Fruit fly (Drosophila melanogaster): Measurements from ENCODE around the gene CG10195.

Gene CG10195

dm6 chr2L:19484539-19484938, at the start of gene CG10195, which contains the start of gene CG13084:
Gene CG10195, minus strand, starts transcription at chr2L:19484705.
Gene CG13084, plus strand, starts transcription at chr2L:19484930.
- TF ChIP-seq ttk (optimal IDR thresholded peaks at IDR 0.05): no peak
- TF ChIP-seq insv (optimal IDR thresholded peaks at IDR 0.05): no peak
- no peak for TF ChIP-seq Sin3A (optimal IDR thresholded peaks at IDR 0.05)
- no peak for TF ChIP-seq psq (optimal IDR thresholded peaks at IDR 0.05)
- no peak for TF ChIP-seq h (optimal IDR thresholded peaks at IDR 0.05)
- no peak for TF ChIP-seq Myc (optimal IDR thresholded peaks at IDR 0.05)

DNA sequence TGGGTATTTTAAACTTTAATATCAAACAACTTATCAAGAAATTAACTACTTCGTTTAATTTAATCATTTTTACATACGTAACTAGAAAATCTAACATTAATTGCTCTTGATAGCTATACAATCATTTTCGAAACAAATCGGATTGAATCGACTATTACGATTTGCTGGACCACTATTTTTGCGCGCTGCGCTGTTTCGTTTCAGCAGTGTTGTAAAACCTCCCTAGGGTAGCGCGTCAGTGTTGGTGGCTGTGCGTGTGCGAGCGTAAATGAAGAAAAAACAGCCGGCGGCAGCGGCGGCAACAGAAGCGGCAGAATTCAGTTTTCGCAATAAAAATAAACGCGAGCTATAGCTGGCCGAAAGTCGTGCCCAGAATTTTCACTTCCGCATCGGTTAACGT, 48.7 kb upstream of the CG10195 start, which contains the start of gene CG33116:
CG33116 (plus strand) TSS at position 233 of the 400 bp plus-strand sequence.
- TF ChIP-seq h (optimal IDR thresholded peaks at IDR 0.05): no peak
- TF ChIP-seq ttk (optimal IDR thresholded peaks at IDR 0.05): no peak
- TF ChIP-seq insv (optimal IDR thresholded peaks at IDR 0.05): no peak
- TF ChIP-seq psq (optimal IDR thresholded peaks at IDR 0.05): no peak
- no peak for TF ChIP-seq Sin3A (optimal IDR thresholded peaks at IDR 0.05)
- TF ChIP-seq Myc (optimal IDR thresholded peaks at IDR 0.05): no peak

dm6 chr2L:19530092-19530491, 45.6 kb upstream of the CG10195 start, which contains the start of gene CG10165:
Gene CG10165, minus strand, starts transcription at chr2L:19530305.
- no peak for TF ChIP-seq Myc (optimal IDR thresholded peaks at IDR 0.05)
- TF ChIP-seq psq (optimal IDR thresholded peaks at IDR 0.05): no peak
- no peak for TF ChIP-seq insv (optimal IDR thresholded peaks at IDR 0.05)
- no peak for TF ChIP-seq h (optimal IDR thresholded peaks at IDR 0.05)
- TF ChIP-seq Sin3A (optimal IDR thresholded peaks at IDR 0.05): no peak
- no peak for TF ChIP-seq ttk (optimal IDR thresholded peaks at IDR 0.05)

DNA sequence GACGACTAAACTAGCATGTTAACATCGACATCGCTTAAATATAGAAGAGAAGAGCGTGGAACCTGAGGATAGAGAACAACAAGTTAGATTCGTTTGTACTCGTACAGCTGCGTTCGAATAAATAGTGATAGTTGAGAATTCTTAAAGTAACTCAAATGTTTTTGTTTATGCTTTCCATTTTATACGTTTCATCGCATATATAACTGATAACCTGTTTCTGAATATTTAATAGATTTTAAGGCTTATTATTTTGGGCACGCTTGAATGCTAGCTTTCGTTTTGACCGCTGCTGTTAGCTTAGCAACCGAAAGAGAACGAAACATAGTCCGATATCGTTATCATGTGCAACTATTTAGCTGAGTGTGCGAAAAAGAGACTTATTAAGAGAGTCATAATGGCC, 43.8 kb upstream of the CG10195 start:
- TF ChIP-seq insv (optimal IDR thresholded peaks at IDR 0.05): no peak
- TF ChIP-seq Myc (optimal IDR thresholded peaks at IDR 0.05): no peak
- no peak for TF ChIP-seq h (optimal IDR thresholded peaks at IDR 0.05)
- TF ChIP-seq psq (optimal IDR thresholded peaks at IDR 0.05): no peak
- no peak for TF ChIP-seq Sin3A (optimal IDR thresholded peaks at IDR 0.05)

DNA sequence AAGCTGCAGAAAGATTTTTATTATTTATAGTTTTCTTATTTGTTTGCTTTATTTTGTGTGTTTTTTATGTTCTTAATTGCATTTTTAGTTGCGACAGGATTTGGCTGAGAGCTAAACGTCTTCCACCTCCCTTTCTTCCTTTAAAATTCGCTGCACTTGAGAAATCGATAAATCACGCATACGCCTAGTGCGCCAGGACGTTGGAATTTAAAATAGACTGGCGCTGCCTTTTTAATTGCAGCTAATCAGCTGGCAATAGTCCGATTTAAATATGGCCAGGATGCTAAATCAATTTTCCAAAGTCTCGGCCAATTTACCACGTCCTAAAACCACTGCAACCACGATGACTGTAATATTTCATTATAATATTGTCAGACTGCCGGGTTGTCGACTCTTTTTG, 42.3 kb upstream of the CG10195 start:
- TF ChIP-seq Myc (optimal IDR thresholded peaks at IDR 0.05): no peak
- no peak for TF ChIP-seq Sin3A (optimal IDR thresholded peaks at IDR 0.05)
- no peak for TF ChIP-seq psq (optimal IDR thresholded peaks at IDR 0.05)
- TF ChIP-seq h (optimal IDR thresholded peaks at IDR 0.05): no peak
- TF ChIP-seq ttk (optimal IDR thresholded peaks at IDR 0.05): no peak
- TF ChIP-seq insv (optimal IDR thresholded peaks at IDR 0.05): no peak

dm6 chr2L:19526316-19526715, 41.8 kb upstream of the CG10195 start, which contains the start of the genes Dpm1 and CG10137:
Gene Dpm1, minus strand, starts transcription at chr2L:19526368.
Gene CG10137, plus strand, starts transcription at chr2L:19526686.
- TF ChIP-seq Sin3A (optimal IDR thresholded peaks at IDR 0.05) (no peak), psq (optimal IDR thresholded peaks at IDR 0.05) (no peak), Myc (optimal IDR thresholded peaks at IDR 0.05) (no peak), insv (optimal IDR thresholded peaks at IDR 0.05) (no peak), h (optimal IDR thresholded peaks at IDR 0.05) (no peak), ttk (optimal IDR thresholded peaks at IDR 0.05) (no peak)

DNA sequence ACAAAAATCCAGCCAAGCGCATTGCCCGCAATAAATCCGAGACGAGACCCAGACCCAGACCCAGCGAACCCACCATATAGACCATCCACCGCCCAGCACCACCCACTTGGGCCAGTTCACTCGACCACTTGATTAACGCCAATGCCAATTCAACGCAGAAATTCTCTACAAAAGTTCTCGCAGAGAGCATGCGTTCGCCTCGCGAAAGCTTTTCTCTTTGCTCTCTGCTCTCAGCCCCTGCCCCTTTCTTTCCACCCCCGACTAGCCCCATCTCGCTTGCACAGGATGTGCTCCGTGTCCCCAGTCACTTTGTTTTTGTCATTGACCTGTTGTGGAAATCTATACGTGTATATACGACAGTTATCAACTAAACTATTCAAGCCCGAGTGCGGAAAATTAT, 35.1 kb upstream of the CG10195 start:
- TF ChIP-seq ttk (optimal IDR thresholded peaks at IDR 0.05) (no peak), psq (optimal IDR thresholded peaks at IDR 0.05) (no peak), Sin3A (optimal IDR thresholded peaks at IDR 0.05) (no peak), Myc (optimal IDR thresholded peaks at IDR 0.05) (no peak), insv (optimal IDR thresholded peaks at IDR 0.05) (no peak), h (optimal IDR thresholded peaks at IDR 0.05) (no peak)

- TF ChIP-seq Myc (optimal IDR thresholded peaks at IDR 0.05): no peak
- no peak for TF ChIP-seq Sin3A (optimal IDR thresholded peaks at IDR 0.05)
- no peak for TF ChIP-seq insv (optimal IDR thresholded peaks at IDR 0.05)
- TF ChIP-seq psq (optimal IDR thresholded peaks at IDR 0.05): no peak
- TF ChIP-seq h (optimal IDR thresholded peaks at IDR 0.05): no peak
- no peak for TF ChIP-seq ttk (optimal IDR thresholded peaks at IDR 0.05)
Observed at dm6 chr2L:19518636-19519086, 34.2 kb upstream of the CG10195 start, which contains the start of gene CG10132. Gene CG10132, plus strand, starts transcription at chr2L:19518824.

DNA sequence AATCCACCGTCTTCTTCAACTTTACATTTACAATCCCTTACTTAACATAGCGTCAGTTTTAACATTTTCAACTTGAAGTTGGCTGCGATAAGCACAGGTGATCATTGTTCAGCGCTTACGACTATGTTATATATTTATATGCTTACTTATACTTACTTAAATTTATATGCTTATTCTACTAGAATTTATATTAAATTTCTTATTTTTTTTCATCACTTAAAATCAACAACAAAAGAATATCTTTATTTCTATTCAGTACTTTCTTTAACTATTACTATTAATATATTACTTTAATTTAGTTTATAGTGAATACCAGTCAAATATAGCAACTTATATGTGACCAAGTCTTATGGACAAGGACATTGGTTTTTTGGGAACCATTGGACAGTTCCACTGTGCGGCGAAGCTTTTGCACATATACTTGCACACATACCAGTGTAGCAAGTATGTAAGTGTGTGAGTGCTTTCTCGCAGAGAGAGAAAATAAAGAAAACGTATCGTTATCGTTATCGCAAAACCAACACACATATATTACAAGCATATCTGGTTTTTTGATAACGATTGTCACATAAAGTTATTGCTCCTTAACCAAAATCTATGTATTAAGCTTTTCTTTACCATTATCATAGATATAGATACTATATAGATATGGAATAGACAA, 32.8 kb upstream of the CG10195 start, which contains the start of gene Hasp:
Hasp (minus strand) TSS at position 51 of the 661 bp plus-strand sequence.
- TF ChIP-seq h (optimal IDR thresholded peaks at IDR 0.05): no peak
- TF ChIP-seq Sin3A (optimal IDR thresholded peaks at IDR 0.05): no peak
- TF ChIP-seq insv (optimal IDR thresholded peaks at IDR 0.05): no peak
- TF ChIP-seq psq (optimal IDR thresholded peaks at IDR 0.05): no peak
- TF ChIP-seq Myc (optimal IDR thresholded peaks at IDR 0.05): no peak
- no peak for TF ChIP-seq ttk (optimal IDR thresholded peaks at IDR 0.05)

- TF ChIP-seq insv (optimal IDR thresholded peaks at IDR 0.05): no peak
Observed at dm6 chr2L:19516062-19516461, 31.6 kb upstream of the CG10195 start.

DNA sequence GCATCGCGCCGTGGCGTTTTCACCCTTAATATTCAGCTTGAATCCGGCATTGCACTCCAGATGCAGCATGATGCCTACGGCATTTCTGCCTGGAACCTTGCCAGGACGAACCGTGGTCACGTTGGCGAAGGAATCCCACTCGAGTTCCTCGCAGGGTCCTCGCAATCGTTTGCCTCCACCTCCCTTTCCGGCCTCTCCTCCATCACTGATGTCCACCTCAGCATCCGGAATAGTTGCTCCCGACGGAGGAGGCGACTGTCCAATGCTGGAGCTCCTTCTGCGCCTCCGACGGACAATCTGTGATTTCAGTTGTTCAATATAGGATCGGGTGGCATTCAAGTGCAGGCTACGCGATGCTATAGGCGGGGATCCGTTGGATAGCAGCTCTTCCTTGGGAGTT, 27.7 kb upstream of the CG10195 start:
- no peak for TF ChIP-seq Sin3A (optimal IDR thresholded peaks at IDR 0.05)
- no peak for TF ChIP-seq insv (optimal IDR thresholded peaks at IDR 0.05)
- no peak for TF ChIP-seq h (optimal IDR thresholded peaks at IDR 0.05)
- no peak for TF ChIP-seq Myc (optimal IDR thresholded peaks at IDR 0.05)
- TF ChIP-seq psq (optimal IDR thresholded peaks at IDR 0.05): no peak
- TF ChIP-seq ttk (optimal IDR thresholded peaks at IDR 0.05): no peak

DNA sequence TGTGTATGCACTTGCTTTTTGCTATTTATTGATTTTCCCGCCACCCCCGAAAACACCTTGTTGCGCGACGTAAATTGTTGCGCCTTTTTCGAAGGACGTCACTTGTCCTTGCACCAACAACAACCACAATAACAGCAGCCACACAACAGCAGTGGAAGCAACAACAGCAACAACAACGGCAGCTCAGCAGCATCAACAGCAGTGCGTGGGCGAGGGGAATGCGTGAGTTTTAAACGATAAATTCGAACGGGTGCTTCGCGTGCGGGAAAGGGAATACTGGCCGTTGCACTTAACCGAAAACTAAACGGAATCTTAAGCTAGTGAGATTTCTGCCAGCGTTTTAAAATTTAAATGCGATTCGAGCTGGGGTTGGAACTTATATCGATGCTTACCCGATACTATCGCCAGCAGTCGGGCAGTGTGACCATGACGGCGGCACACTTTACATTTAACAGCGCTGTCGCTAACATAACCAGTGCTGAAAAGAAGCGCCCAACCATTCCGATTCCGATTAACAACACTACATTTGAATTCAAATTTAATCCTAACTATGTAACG, 23.9 kb upstream of the CG10195 start, which contains the start of gene cyst:
cyst (minus strand) TSS at position 404 of the 558 bp plus-strand sequence.
- TF ChIP-seq psq (optimal IDR thresholded peaks at IDR 0.05): no peak
- TF ChIP-seq ttk (optimal IDR thresholded peaks at IDR 0.05): no peak
- TF ChIP-seq h (optimal IDR thresholded peaks at IDR 0.05): no peak
- TF ChIP-seq Sin3A (optimal IDR thresholded peaks at IDR 0.05): no peak
- no peak for TF ChIP-seq Myc (optimal IDR thresholded peaks at IDR 0.05)

Measured in Kc167 (cell line).